In genomic region chrX:9527898-9528297, ce11 we compare ENCODE assay signal across 5 worm cellular contexts.
A peak's percentile ranks its signal among the peaks of the same experiment; 100 is the strongest.
TF ChIP-seq lines count a peak whose summit lies in the region.

No protein-coding gene starts in this region.

TF ChIP-seq in whole organism, L1 larva, 84 proteins besides CTCF, POLR2A, EP300 and RAD21:
- TF ChIP-seq nhr-28 (tag; optimal IDR thresholded peaks at IDR 0.05; lab: Kevin White, UChicago) = no peak
- peak; percentile 46 for TF ChIP-seq snu-23 (GFP tag; optimal IDR thresholded peaks at IDR 0.05; lab: Kevin White, UChicago)
- TF ChIP-seq mep-1 (tag; optimal IDR thresholded peaks at IDR 0.05; lab: Kevin White, UChicago) = peak; percentile 2
- peak in 1 of 2 experiments; percentile 38 for TF ChIP-seq lin-35 (GFP tag; optimal IDR thresholded peaks at IDR 0.05; lab: Kevin White, UChicago)
- TF ChIP-seq unc-130 (tag; optimal IDR thresholded peaks at IDR 0.05; lab: Kevin White, UChicago) = no peak
- peak; percentile 86 for TF ChIP-seq nhr-85 (tag; lab: Kevin White, UChicago)
- TF ChIP-seq nhr-90 (tag; optimal IDR thresholded peaks at IDR 0.05; lab: Kevin White, UChicago; ENCODE audit: poor library complexity) = peak; percentile 26
- TF ChIP-seq elt-3 (tag; optimal IDR thresholded peaks at IDR 0.05; lab: Kevin White, UChicago) = peak in 3 of 6 experiments; percentile 24 to 76 (median 51)
- peak; percentile 25 for TF ChIP-seq irx-1 (tag; optimal IDR thresholded peaks at IDR 0.05; lab: Kevin White, UChicago)
- TF ChIP-seq lin-14 (GFP tag; optimal IDR thresholded peaks at IDR 0.05; lab: Kevin White, UChicago) = peak; percentile 37
- TF ChIP-seq mdl-1 (tag; optimal IDR thresholded peaks at IDR 0.05; lab: Kevin White, UChicago) = peak in 1 of 2 experiments; percentile 5
- peak; percentile 4 for TF ChIP-seq tbx-2 (tag; optimal IDR thresholded peaks at IDR 0.05; lab: Kevin White, UChicago)
- no peak for TF ChIP-seq swsn-7 (tag; optimal IDR thresholded peaks at IDR 0.05; lab: Kevin White, UChicago)
- TF ChIP-seq lsy-2 (tag; optimal IDR thresholded peaks at IDR 0.05; lab: Kevin White, UChicago) = no peak
- peak; percentile 63 for TF ChIP-seq nhr-20 (tag; optimal IDR thresholded peaks at IDR 0.05; lab: Kevin White, UChicago)
- peak; percentile 10 for TF ChIP-seq skn-1 (tag; optimal IDR thresholded peaks at IDR 0.05; lab: Kevin White, UChicago)
- peak; percentile 85 for TF ChIP-seq blmp-1 (tag; optimal IDR thresholded peaks at IDR 0.05; lab: Kevin White, UChicago)
- TF ChIP-seq nhr-71 (tag; optimal IDR thresholded peaks at IDR 0.05; lab: Kevin White, UChicago) = peak; percentile 39

TF ChIP-seq in whole organism, L2 larva, 48 proteins besides CTCF, POLR2A, EP300 and RAD21:
- TF ChIP-seq nhr-25 (tag; optimal IDR thresholded peaks at IDR 0.05; lab: Kevin White, UChicago) (peak; percentile 68), crh-2 (tag; optimal IDR thresholded peaks at IDR 0.05; lab: Kevin White, UChicago) (peak; percentile 25), F13H6.1 (tag; optimal IDR thresholded peaks at IDR 0.05; lab: Kevin White, UChicago) (no peak), nhr-10 (tag; optimal IDR thresholded peaks at IDR 0.05; lab: Kevin White, UChicago) (no peak), nhr-6 (tag; optimal IDR thresholded peaks at IDR 0.05; lab: Kevin White, UChicago) (no peak), blmp-1 (tag; optimal IDR thresholded peaks at IDR 0.05; lab: Kevin White, UChicago; ENCODE audit: insufficient read depth) (peak; percentile 55), aly-2 (tag; optimal IDR thresholded peaks at IDR 0.05; lab: Kevin White, UChicago) (no peak), sma-3 (GFP tag; optimal IDR thresholded peaks at IDR 0.05; lab: Kevin White, UChicago) (peak; percentile 15), nhr-21 (tag; optimal IDR thresholded peaks at IDR 0.05; lab: Kevin White, UChicago) (no peak), dmd-4 (tag; optimal IDR thresholded peaks at IDR 0.05; lab: Kevin White, UChicago) (no peak), sem-4 (tag; optimal IDR thresholded peaks at IDR 0.05; lab: Kevin White, UChicago) (no peak), lin-11 (tag; optimal IDR thresholded peaks at IDR 0.05; lab: Kevin White, UChicago) (no peak), fos-1 (tag; optimal IDR thresholded peaks at IDR 0.05; lab: Kevin White, UChicago) (no peak), mbf-1 (tag; optimal IDR thresholded peaks at IDR 0.05; lab: Kevin White, UChicago) (no peak)
TF ChIP-seq in whole organism, L2 larva: peak in this region for 4.

TF ChIP-seq in whole organism, L3 larva, 47 proteins besides CTCF, POLR2A, EP300 and RAD21:
- TF ChIP-seq pqm-1 (tag; optimal IDR thresholded peaks at IDR 0.05; lab: Kevin White, UChicago) (no peak), fkh-10 (GFP tag; optimal IDR thresholded peaks at IDR 0.05; lab: Kevin White, UChicago) (no peak), nhr-25 (tag; optimal IDR thresholded peaks at IDR 0.05; lab: Kevin White, UChicago) (peak; percentile 46), R02D3.7 (tag; optimal IDR thresholded peaks at IDR 0.05; lab: Kevin White, UChicago) (no peak)

TF ChIP-seq in whole organism, L4 larva, 104 proteins besides CTCF, POLR2A, EP300 and RAD21 (continues in another document):
- TF ChIP-seq zag-1 (tag; optimal IDR thresholded peaks at IDR 0.05; lab: Kevin White, UChicago) (no peak), gei-8 (GFP tag; optimal IDR thresholded peaks at IDR 0.05; lab: Kevin White, UChicago) (no peak), unc-39 (tag; optimal IDR thresholded peaks at IDR 0.05; lab: Kevin White, UChicago) (no peak), T26A8.4 (GFP tag; IDR thresholded peaks at IDR 0.05; lab: Robert Waterston, UW) (no peak), lin-38 (GFP tag; IDR thresholded peaks at IDR 0.05; lab: Robert Waterston, UW) (no peak), mxl-2 (GFP tag; conservative IDR thresholded peaks at IDR 0.05; lab: Robert Waterston, UW) (no peak), nhr-11 (tag; optimal IDR thresholded peaks at IDR 0.05; lab: Kevin White, UChicago) (no peak), nhr-102 (tag; optimal IDR thresholded peaks at IDR 0.05; lab: Kevin White, UChicago) (no peak), snpc-4 (tag; optimal IDR thresholded peaks at IDR 0.05; lab: Kevin White, UChicago) (no peak), ceh-82 (tag; optimal IDR thresholded peaks at IDR 0.05; lab: Kevin White, UChicago) (no peak), mxl-3 (GFP tag; optimal IDR thresholded peaks at IDR 0.05; lab: Kevin White, UChicago) (no peak), tag-97 (GFP tag; IDR thresholded peaks at IDR 0.05; lab: Robert Waterston, UW) (no peak), madf-5 (GFP tag; IDR thresholded peaks at IDR 0.05; lab: Robert Waterston, UW) (no peak), snpc-1.2 (GFP tag; IDR thresholded peaks at IDR 0.05; lab: Robert Waterston, UW) (no peak), nhr-42 (GFP tag; IDR thresholded peaks at IDR 0.05; lab: Robert Waterston, UW) (no peak), lim-7 (GFP tag; IDR thresholded peaks at IDR 0.05; lab: Robert Waterston, UW) (no peak), lin-39 (tag; optimal IDR thresholded peaks at IDR 0.05; lab: Kevin White, UChicago) (no peak), lin-1 (GFP tag; IDR thresholded peaks at IDR 0.05; lab: Robert Waterston, UW) (no peak), mes-2 (tag; optimal IDR thresholded peaks at IDR 0.05; lab: Kevin White, UChicago; ENCODE audit: poor library complexity, severe bottlenecking) (no peak), cey-2 (tag; optimal IDR thresholded peaks at IDR 0.05; lab: Kevin White, UChicago; ENCODE audit: borderline replicate concordance, insufficient read depth) (peak; percentile 51), nhr-25 (tag; optimal IDR thresholded peaks at IDR 0.05; lab: Kevin White, UChicago; ENCODE audit: borderline replicate concordance, insufficient read depth) (no peak), F26F4.8 (GFP tag; conservative IDR thresholded peaks at IDR 0.05; lab: Robert Waterston, UW) (no peak), aly-2 (tag; optimal IDR thresholded peaks at IDR 0.05; lab: Kevin White, UChicago) (no peak), daf-8 (GFP tag; IDR thresholded peaks at IDR 0.05; lab: Robert Waterston, UW) (no peak), sdz-12 (GFP tag; optimal IDR thresholded peaks at IDR 0.05; lab: Kevin White, UChicago) (no peak), nhr-28 (tag; optimal IDR thresholded peaks at IDR 0.05; lab: Kevin White, UChicago) (peak; percentile 64), T20F7.1 (GFP tag; optimal IDR thresholded peaks at IDR 0.05; lab: Kevin White, UChicago) (peak; percentile 33), dmd-9 (GFP tag; IDR thresholded peaks at IDR 0.05; lab: Robert Waterston, UW) (no peak), php-3 (GFP tag; IDR thresholded peaks at IDR 0.05; lab: Robert Waterston, UW) (no peak), ces-1 (GFP tag; optimal IDR thresholded peaks at IDR 0.05; lab: Kevin White, UChicago) (no peak), hmg-1.1 (GFP tag; IDR thresholded peaks at IDR 0.05; lab: Robert Waterston, UW) (no peak)

TF ChIP-seq in whole organism, young adult, 124 proteins besides CTCF, POLR2A, EP300 and RAD21:
- TF ChIP-seq ztf-26 (tag; optimal IDR thresholded peaks at IDR 0.05; lab: Kevin White, UChicago) (peak; percentile 63), lin-40 (tag; optimal IDR thresholded peaks at IDR 0.05; lab: Kevin White, UChicago) (peak; percentile 42), ztf-25 (GFP tag; IDR thresholded peaks at IDR 0.05; lab: Robert Waterston, UW) (no peak), nhr-90 (tag; optimal IDR thresholded peaks at IDR 0.05; lab: Kevin White, UChicago) (no peak), cebp-1 (GFP tag; IDR thresholded peaks at IDR 0.05; lab: Robert Waterston, UW) (no peak), cebp-1 (tag; optimal IDR thresholded peaks at IDR 0.05; lab: Kevin White, UChicago) (no peak), somi-1 (GFP tag; optimal IDR thresholded peaks at IDR 0.05; lab: Kevin White, UChicago) (peak; percentile 19)
TF ChIP-seq in whole organism, young adult: peak in this region for 3.
